Fruit fly (Drosophila melanogaster) whole organism, embryonic: ENCODE data around the gene Gmppb.

ENCODE experiments used
- Abd-B ChIP-seq: fragments of 200-800 bp; sonication (Bioruptor generic); optimal IDR thresholded peaks from 2 replicates; lab custom pipeline; 2018; ENCODE audit warnings: missing biosample characterization, mild to moderate bottlenecking, missing genetic modification characterization, moderate library complexity
- Atf6 ChIP-seq: fragments of 200-800 bp; sonication (Bioruptor generic); IDR thresholded peaks from 2 replicates; pipeline ENCODE4 v1.3.6; 2022; ENCODE audit warnings: missing biosample characterization, missing genetic modification characterization
- B-H2 ChIP-seq: fragments of 200-800 bp; sonication (Bioruptor generic); optimal IDR thresholded peaks from 2 replicates; lab custom pipeline; 2018; ENCODE audit warnings: missing biosample characterization, mild to moderate bottlenecking, missing genetic modification characterization
- CG10274 ChIP-seq: fragments of 200-800 bp; sonication (Bioruptor generic); optimal IDR thresholded peaks from 3 replicates; lab custom pipeline; 2017; ENCODE audit warnings: missing biosample characterization, mild to moderate bottlenecking, missing genetic modification characterization
- CG12219 ChIP-seq: fragments of 200-800 bp; sonication (Bioruptor generic); optimal IDR thresholded peaks from 3 replicates; lab custom pipeline; 2018; ENCODE audit warnings: missing biosample characterization, mild to moderate bottlenecking, missing genetic modification characterization
- CG13424 ChIP-seq: fragments of 200-800 bp; sonication (Bioruptor generic); optimal IDR thresholded peaks from 2 replicates; lab custom pipeline; 2019; ENCODE audit warnings: missing biosample characterization, mild to moderate bottlenecking, missing genetic modification characterization, moderate library complexity
- CG15479 ChIP-seq: fragments of 200-800 bp; sonication (Bioruptor generic); optimal IDR thresholded peaks from 3 replicates; lab custom pipeline; 2019; ENCODE audit warnings: missing biosample characterization, mild to moderate bottlenecking, missing genetic modification characterization, moderate library complexity
- CG16815 ChIP-seq: fragments of 200-800 bp; sonication (Bioruptor generic); optimal IDR thresholded peaks from 3 replicates; lab custom pipeline; 2017; ENCODE audit warnings: missing biosample characterization, mild to moderate bottlenecking, missing genetic modification characterization
- CG18262 ChIP-seq: fragments of 200-800 bp; optimal IDR thresholded peaks from 3 replicates; lab custom pipeline; 2019; ENCODE audit warnings: missing biosample characterization, mild to moderate bottlenecking, missing genetic modification characterization, moderate library complexity
- CG2129 ChIP-seq: fragments of 200-800 bp; sonication (Bioruptor generic); IDR thresholded peaks from 2 replicates; pipeline ENCODE4 v1.3.6; 2022; ENCODE audit warnings: missing biosample characterization, missing genetic modification characterization; ENCODE audit not compliant: partially characterized antibody
- CG2712 ChIP-seq: fragments of 200-800 bp; optimal IDR thresholded peaks from 3 replicates; lab custom pipeline; 2019; ENCODE audit warnings: missing biosample characterization, mild to moderate bottlenecking, missing genetic modification characterization, moderate library complexity
- CG31365 ChIP-seq: fragments of 200-800 bp; sonication (Bioruptor generic); optimal IDR thresholded peaks from 2 replicates; lab custom pipeline; 2018; ENCODE audit warnings: missing biosample characterization, mild to moderate bottlenecking, missing genetic modification characterization
- CG32772 ChIP-seq: fragments of 200-800 bp; sonication (Bioruptor generic); IDR thresholded peaks from 2 replicates; pipeline ENCODE4 v1.3.6; 2022; ENCODE audit warnings: missing biosample characterization, missing genetic modification characterization
- CG3847 ChIP-seq: fragments of 200-800 bp; sonication (Bioruptor generic); IDR thresholded peaks from 2 replicates; pipeline ENCODE4 v1.3.6; 2022; ENCODE audit warnings: missing biosample characterization, missing genetic modification characterization
- CG4424 ChIP-seq: fragments of 200-800 bp; sonication (Bioruptor generic); optimal IDR thresholded peaks from 3 replicates; lab custom pipeline; 2016; ENCODE audit warnings: missing biosample characterization, missing genetic modification characterization
- CG4707 ChIP-seq: fragments of 200-800 bp; sonication (Bioruptor generic); optimal IDR thresholded peaks from 2 replicates; lab custom pipeline; 2018; ENCODE audit warnings: missing biosample characterization, mild to moderate bottlenecking, missing genetic modification characterization, moderate library complexity
- CG6272 ChIP-seq: fragments of 200-800 bp; sonication (Bioruptor generic); IDR thresholded peaks from 2 replicates; pipeline ENCODE4 v1.3.6; 2022; ENCODE audit warnings: missing biosample characterization, missing genetic modification characterization
- CG6689 ChIP-seq: fragments of 200-800 bp; sonication (Bioruptor generic); IDR thresholded peaks from 2 replicates; pipeline ENCODE4 v1.3.6; 2022; ENCODE audit warnings: missing biosample characterization, missing genetic modification characterization
- CG7786 ChIP-seq: fragments of 200-800 bp; sonication (Bioruptor generic); optimal IDR thresholded peaks from 2 replicates; lab custom pipeline; 2016; ENCODE audit warnings: missing biosample characterization, missing genetic modification characterization
- CG7963 ChIP-seq: fragments of 200-800 bp; sonication (Bioruptor generic); IDR thresholded peaks from 3 replicates; pipeline ENCODE4 v1.3.6; 2022; ENCODE audit warnings: missing biosample characterization, missing genetic modification characterization; ENCODE audit not compliant: partially characterized antibody
- CG9727 ChIP-seq: fragments of 200-800 bp; sonication (Bioruptor generic); optimal IDR thresholded peaks from 3 replicates; lab custom pipeline; 2017; ENCODE audit warnings: missing biosample characterization, mild to moderate bottlenecking, missing genetic modification characterization
- CoRest ChIP-seq: fragments of 200-800 bp; sonication (Bioruptor generic); optimal IDR thresholded peaks from 3 replicates; lab custom pipeline; 2018; ENCODE audit warnings: missing biosample characterization, mild to moderate bottlenecking, missing genetic modification characterization, moderate library complexity
- Dad ChIP-seq: fragments of 200-800 bp; sonication (Bioruptor generic); optimal IDR thresholded peaks from 3 replicates; lab custom pipeline; 2016; ENCODE audit warnings: missing biosample characterization, missing genetic modification characterization
- E2f2 ChIP-seq: fragments of 200-800 bp; sonication (Bioruptor generic); IDR thresholded peaks from 2 replicates; pipeline ENCODE4 v1.3.6; 2022; ENCODE audit warnings: missing biosample characterization, missing genetic modification characterization
- Hr3 ChIP-seq: fragments of 200-800 bp; sonication (Bioruptor generic); optimal IDR thresholded peaks from 3 replicates; lab custom pipeline; 2016; ENCODE audit warnings: missing biosample characterization, missing genetic modification characterization
- Hr78 ChIP-seq, 2 experiments: fragments of 200-800 bp in 1 of 2; fragments of >200 bp in 1 of 2; sonication (Bioruptor generic) in 1 of 2; optimal IDR thresholded peaks; 2 replicates each; lab custom pipeline; 2017 to 2019; ENCODE audit warnings: missing biosample characterization in 2 of 2, missing genetic modification characterization in 2 of 2, mild to moderate bottlenecking in 1 of 2, moderate library complexity in 1 of 2
- Optix ChIP-seq: fragments of 200-800 bp; sonication (Bioruptor generic); IDR thresholded peaks from 3 replicates; pipeline ENCODE4 v1.3.6; 2022; ENCODE audit warnings: missing biosample characterization, missing genetic modification characterization
- Sin3A ChIP-seq: fragments of >200 bp; optimal IDR thresholded peaks from 2 replicates; lab custom pipeline; 2018
- Vsx1 ChIP-seq: fragments of 200-800 bp; sonication (Bioruptor generic); optimal IDR thresholded peaks from 2 replicates; lab custom pipeline; 2017; ENCODE audit warnings: missing biosample characterization, mild to moderate bottlenecking, missing genetic modification characterization, missing genetic modification reagents
- abd-A ChIP-seq: fragments of 200-800 bp; sonication (Bioruptor generic); optimal IDR thresholded peaks from 3 replicates; lab custom pipeline; 2019; ENCODE audit warnings: missing biosample characterization, mild to moderate bottlenecking, missing genetic modification characterization, moderate library complexity
- bsh ChIP-seq, 2 experiments: fragments of 200-800 bp; sonication (Bioruptor generic); optimal IDR thresholded peaks; 2 replicates each; lab custom pipeline; 2017 to 2018; ENCODE audit warnings: mild to moderate bottlenecking in 2 of 2, missing biosample characterization in 2 of 2, missing genetic modification characterization in 2 of 2, moderate library complexity in 1 of 2
- croc ChIP-seq: fragments of 200-800 bp; sonication (Bioruptor generic); conservative IDR thresholded peaks from 3 replicates; pipeline ENCODE4 v1.3.6; 2022; ENCODE audit warnings: missing biosample characterization, missing genetic modification characterization
- dpn ChIP-seq, 2 experiments: fragments of 200-800 bp; sonication (Bioruptor generic); optimal IDR thresholded peaks; 3 replicates each; lab custom pipeline; 2016; ENCODE audit warnings: missing biosample characterization in 2 of 2, missing genetic modification characterization in 2 of 2
- ewg ChIP-seq: fragments of 200-800 bp; sonication (Bioruptor generic); optimal IDR thresholded peaks from 3 replicates; lab custom pipeline; 2017; ENCODE audit warnings: mild to moderate bottlenecking, missing biosample characterization, missing genetic modification reagents, missing genetic modification characterization
- fd64A ChIP-seq: fragments of 200-800 bp; sonication (Bioruptor generic); optimal IDR thresholded peaks from 3 replicates; lab custom pipeline; 2018; ENCODE audit warnings: missing biosample characterization, mild to moderate bottlenecking, missing genetic modification characterization
- gce ChIP-seq: fragments of 200-800 bp; sonication (Bioruptor generic); IDR thresholded peaks from 3 replicates; pipeline ENCODE4 v1.3.6; 2022; ENCODE audit warnings: missing biosample characterization, missing genetic modification characterization
- gcm ChIP-seq: fragments of 200-800 bp; sonication (Bioruptor generic); optimal IDR thresholded peaks from 2 replicates; lab custom pipeline; 2019; ENCODE audit warnings: missing biosample characterization, mild to moderate bottlenecking, missing genetic modification characterization, moderate library complexity
- gsb-n ChIP-seq: fragments of 200-800 bp; sonication (Bioruptor generic); optimal IDR thresholded peaks from 3 replicates; lab custom pipeline; 2018; ENCODE audit warnings: missing biosample characterization, mild to moderate bottlenecking, missing genetic modification characterization
- hkb ChIP-seq, 2 experiments: fragments of 200-800 bp in 1 of 2; fragments of >200 bp in 1 of 2; sonication (Bioruptor generic) in 1 of 2; IDR thresholded peaks in 1 of 2; optimal IDR thresholded peaks in 1 of 2; 2 replicates each; pipeline versions ENCODE4 v1.3.6 to Lab custom; 2017 to 2022; ENCODE audit warnings: missing biosample characterization in 1 of 2, missing genetic modification characterization in 1 of 2
- jing ChIP-seq: fragments of 200-800 bp; sonication (Bioruptor generic); optimal IDR thresholded peaks from 2 replicates; lab custom pipeline; 2018; ENCODE audit warnings: missing biosample characterization, mild to moderate bottlenecking, missing genetic modification characterization
- jumu ChIP-seq: fragments of 200-800 bp; sonication (Bioruptor generic); optimal IDR thresholded peaks from 3 replicates; lab custom pipeline; 2016; ENCODE audit warnings: missing biosample characterization, missing genetic modification characterization
- klu ChIP-seq: fragments of 200-800 bp; sonication (Bioruptor generic); IDR thresholded peaks from 2 replicates; pipeline ENCODE4 v1.3.6; 2022; ENCODE audit warnings: missing biosample characterization, missing genetic modification characterization
- lola ChIP-seq, 3 experiments: fragments of >200 bp in 2 of 3; fragments of 200-800 bp in 1 of 3; sonication (Bioruptor generic) in 1 of 3; optimal IDR thresholded peaks; 2 replicates each; lab custom pipeline; 2017 to 2019; ENCODE audit warnings: missing biosample characterization in 3 of 3, missing genetic modification characterization in 3 of 3, mild to moderate bottlenecking in 1 of 3, moderate library complexity in 1 of 3
- oc ChIP-seq: fragments of 200-800 bp; sonication (Bioruptor generic); optimal IDR thresholded peaks from 2 replicates; lab custom pipeline; 2018; ENCODE audit warnings: missing biosample characterization, mild to moderate bottlenecking, missing genetic modification characterization, moderate library complexity
- peb ChIP-seq: fragments of 200-800 bp; sonication (Bioruptor generic); IDR thresholded peaks from 2 replicates; pipeline ENCODE4 v1.3.6; 2022; ENCODE audit warnings: missing biosample characterization, missing genetic modification characterization
- repo ChIP-seq: fragments of 200-800 bp; sonication (Bioruptor generic); optimal IDR thresholded peaks from 2 replicates; lab custom pipeline; 2016; ENCODE audit warnings: missing biosample characterization, missing genetic modification characterization
- salm ChIP-seq: fragments of 200-800 bp; sonication (Bioruptor generic); optimal IDR thresholded peaks from 2 replicates; lab custom pipeline; 2018; ENCODE audit warnings: missing biosample characterization, mild to moderate bottlenecking, missing genetic modification characterization
- tgo ChIP-seq: fragments of 200-800 bp; sonication (Bioruptor generic); IDR thresholded peaks from 3 replicates; pipeline ENCODE4 v1.3.6; 2022; ENCODE audit warnings: missing biosample characterization, missing genetic modification characterization
- vvl ChIP-seq: fragments of 200-800 bp; sonication (Bioruptor generic); IDR thresholded peaks from 2 replicates; pipeline ENCODE4 v1.3.6; 2022; ENCODE audit warnings: missing biosample characterization, missing genetic modification characterization

Gmppb gene

dm6 chr3R:4846787-4847186, 35.5 kb downstream of the Gmppb start (continued):
- TF ChIP-seq croc (GFP tag; lab: Robert Waterston, UW) = peak; percentile 48; the same call in 1 of the 3 replicates
- peak; percentile 11 for TF ChIP-seq jumu (GFP tag; lab: Kevin White, UChicago)
- 0 out of 2 replicates have a peak, but pooled peaks have one; percentile 16 for TF ChIP-seq E2f2 (GFP tag; lab: Robert Waterston, UW)
- TF ChIP-seq hkb (optimal IDR thresholded peaks at IDR 0.05; lab: Kevin White, UChicago) = no peak
- TF ChIP-seq hkb (GFP tag; IDR thresholded peaks at IDR 0.05; lab: Robert Waterston, UW) = peak; percentile 45
- peak; percentile 48; the same call in 2 of the 3 replicates for TF ChIP-seq Optix (GFP tag; lab: Robert Waterston, UW)
- TF ChIP-seq CG32772 (GFP tag; lab: Robert Waterston, UW) = peak; percentile 35; the same call in 1 of the 2 replicates
- TF ChIP-seq gce (GFP tag; lab: Robert Waterston, UW) = 0 out of 3 replicates have a peak, but pooled peaks have one; percentile 5
- TF ChIP-seq CG4424 (GFP tag; lab: Kevin White, UChicago) = peak; percentile 52
- TF ChIP-seq Hr3 (GFP tag; lab: Kevin White, UChicago) = peak; percentile 15
- TF ChIP-seq CG31365 = no peak
- no peak for TF ChIP-seq CG7963 (GFP tag; lab: Robert Waterston, UW)
- peak; percentile 67 for TF ChIP-seq vvl (GFP tag; lab: Robert Waterston, UW)
- no peak for TF ChIP-seq Sin3A (lab: Kevin White, UChicago)
- TF ChIP-seq CG15479 (GFP tag; lab: Kevin White, UChicago) = no peak
- no peak for TF ChIP-seq salm (tag; lab: Kevin White, UChicago)
- peak; percentile 8; the same call in 1 of the 2 replicates for TF ChIP-seq CG3847 (GFP tag; lab: Robert Waterston, UW)
- peak; percentile 4 for TF ChIP-seq Dad
- TF ChIP-seq bsh (GFP tag; optimal IDR thresholded peaks at IDR 0.05; lab: Kevin White, UChicago) = peak in 1 of 2 experiments; percentile 79
- peak; percentile 39 for TF ChIP-seq jing (GFP tag; lab: Kevin White, UChicago)
- TF ChIP-seq B-H2 = no peak
- TF ChIP-seq Vsx1 = peak; percentile 60
- no peak for TF ChIP-seq klu (GFP tag; lab: Robert Waterston, UW)
- peak in 1 of 2 experiments; percentile 39 for TF ChIP-seq dpn (GFP tag; optimal IDR thresholded peaks at IDR 0.05; lab: Kevin White, UChicago)
- peak; percentile 45 for TF ChIP-seq fd64A (GFP tag; lab: Kevin White, UChicago)
- TF ChIP-seq ewg (GFP tag; lab: Kevin White, UChicago) = peak; percentile 12
- TF ChIP-seq CoRest (tag; lab: Kevin White, UChicago) = peak; percentile 53
- TF ChIP-seq CG2712 (tag; lab: Kevin White, UChicago) = peak; percentile 77
- peak; percentile 55 for TF ChIP-seq CG6689 (GFP tag; lab: Robert Waterston, UW)
- peak; percentile 47; the same call in 1 of the 2 replicates for TF ChIP-seq peb (GFP tag; lab: Robert Waterston, UW)
- no peak for TF ChIP-seq CG4707
- peak; percentile 55 for TF ChIP-seq CG10274 (GFP tag; lab: Kevin White, UChicago)
- peak; percentile 52 for TF ChIP-seq abd-A (tag; lab: Kevin White, UChicago)
- no peak for TF ChIP-seq CG2129
- peak; percentile 58 for TF ChIP-seq CG9727 (GFP tag; lab: Kevin White, UChicago)
- TF ChIP-seq Atf6 (GFP tag; lab: Robert Waterston, UW) = 0 out of 2 replicates have a peak, but pooled peaks have one; percentile 22
- no peak for TF ChIP-seq tgo (GFP tag; lab: Robert Waterston, UW)
- peak; percentile 41 for TF ChIP-seq CG13424 (tag; lab: Kevin White, UChicago)
- peak; percentile 35 for TF ChIP-seq CG12219 (GFP tag; lab: Kevin White, UChicago)
- TF ChIP-seq Hr78 (GFP tag; optimal IDR thresholded peaks at IDR 0.05; lab: Kevin White, UChicago) = peak in 1 of 2 experiments; percentile 2
- 0 out of 2 replicates have a peak, but pooled peaks have one; percentile 26 for TF ChIP-seq CG6272
- TF ChIP-seq Abd-B = peak; percentile 82
- TF ChIP-seq lola (GFP tag; optimal IDR thresholded peaks at IDR 0.05; lab: Kevin White, UChicago) = peak in 1 of 3 experiments; percentile 81
- TF ChIP-seq oc (tag; lab: Kevin White, UChicago) = peak; percentile 68
- TF ChIP-seq repo (GFP tag; lab: Kevin White, UChicago) = no peak
- TF ChIP-seq CG7786 (GFP tag; lab: Kevin White, UChicago) = peak; percentile 10
- peak; percentile 27 for TF ChIP-seq CG16815 (GFP tag; lab: Kevin White, UChicago)
- TF ChIP-seq gcm (GFP tag; lab: Kevin White, UChicago) = peak; percentile 37
- peak; percentile 65 for TF ChIP-seq gsb-n (tag; lab: Kevin White, UChicago)
- peak; percentile 75 for TF ChIP-seq CG18262
